Worm (Caenorhabditis elegans): Measurements from ENCODE around the gene math-5.

Gene math-5

DNA sequence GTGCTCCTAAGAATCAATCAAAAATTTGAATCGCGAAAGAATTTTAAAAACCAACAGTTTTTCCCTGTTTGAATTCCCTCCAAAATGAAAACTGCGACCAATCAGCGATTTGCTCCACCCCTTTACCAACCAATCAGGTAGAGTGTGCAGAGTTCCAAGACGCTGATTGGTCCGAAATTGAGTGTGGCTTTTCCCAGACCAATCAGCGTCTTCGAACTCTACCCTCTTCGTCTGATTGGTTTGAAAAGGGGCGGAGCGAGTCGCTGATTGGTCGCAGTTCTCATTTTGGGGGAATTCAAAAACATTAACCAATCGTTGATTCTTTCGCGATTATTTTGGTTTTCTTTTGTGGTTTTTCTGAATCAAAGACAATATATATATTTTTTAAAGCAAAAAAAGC is 38.1 kb downstream of the math-5 start:
- TF ChIP-seq elt-1 (tag; optimal IDR thresholded peaks at IDR 0.05; ENCODE audit: borderline replicate concordance, insufficient read depth) (no peak), unc-39 (tag; optimal IDR thresholded peaks at IDR 0.05) (no peak), ceh-39 (tag; optimal IDR thresholded peaks at IDR 0.05) (no peak), flh-1 (GFP tag; optimal IDR thresholded peaks at IDR 0.05) (no peak), lin-32 (GFP tag; optimal IDR thresholded peaks at IDR 0.05) (no peak), ces-1 (GFP tag; optimal IDR thresholded peaks at IDR 0.05) (no peak), ham-2 (GFP tag; optimal IDR thresholded peaks at IDR 0.05) (no peak), cnd-1 (tag; optimal IDR thresholded peaks at IDR 0.05) (no peak), ceh-43 (GFP tag; optimal IDR thresholded peaks at IDR 0.05) (no peak), drap-1 (GFP tag; optimal IDR thresholded peaks at IDR 0.05) (no peak), mep-1 (tag; optimal IDR thresholded peaks at IDR 0.05) (no peak), nhr-2 (tag; optimal IDR thresholded peaks at IDR 0.05) (no peak), ztf-11 (tag; optimal IDR thresholded peaks at IDR 0.05) (no peak), mab-5 (tag; optimal IDR thresholded peaks at IDR 0.05) (no peak), nhr-76 (tag; optimal IDR thresholded peaks at IDR 0.05) (no peak), sptf-1 (tag; optimal IDR thresholded peaks at IDR 0.05) (no peak), lsy-2 (tag; optimal IDR thresholded peaks at IDR 0.05) (no peak)

DNA sequence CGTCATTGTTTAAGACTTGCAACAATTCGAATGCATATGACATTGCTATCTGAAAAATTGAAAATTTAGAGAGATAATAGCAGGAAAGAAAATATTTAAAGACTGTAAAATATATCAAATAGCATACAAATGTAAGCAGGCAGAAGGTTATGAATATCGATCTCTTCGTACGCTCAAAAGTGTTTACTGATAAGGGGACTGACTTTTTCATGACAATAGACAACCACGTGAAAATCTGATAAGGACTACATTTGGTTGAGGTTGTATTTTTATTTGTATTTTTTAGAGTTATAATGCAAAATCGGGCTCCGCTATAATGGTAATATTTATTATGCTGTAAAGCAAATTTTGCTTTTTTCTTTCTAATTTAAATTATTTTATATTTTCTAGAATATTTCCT is 39.7 kb downstream of the math-5 start, which contains the start of the genes C52E2.5 and C52E2.4:
Gene C52E2.5 (minus strand): TSS at position 43 of the 400 bp plus-strand sequence.
Gene C52E2.4 (plus strand): TSS at position 252 of the 400 bp plus-strand sequence.
- TF ChIP-seq elt-1 (tag; optimal IDR thresholded peaks at IDR 0.05; ENCODE audit: borderline replicate concordance, insufficient read depth), result no peak
- TF ChIP-seq ceh-83 (GFP tag; optimal IDR thresholded peaks at IDR 0.05), result no peak
- no peak for TF ChIP-seq mab-5 (tag; optimal IDR thresholded peaks at IDR 0.05)

DNA sequence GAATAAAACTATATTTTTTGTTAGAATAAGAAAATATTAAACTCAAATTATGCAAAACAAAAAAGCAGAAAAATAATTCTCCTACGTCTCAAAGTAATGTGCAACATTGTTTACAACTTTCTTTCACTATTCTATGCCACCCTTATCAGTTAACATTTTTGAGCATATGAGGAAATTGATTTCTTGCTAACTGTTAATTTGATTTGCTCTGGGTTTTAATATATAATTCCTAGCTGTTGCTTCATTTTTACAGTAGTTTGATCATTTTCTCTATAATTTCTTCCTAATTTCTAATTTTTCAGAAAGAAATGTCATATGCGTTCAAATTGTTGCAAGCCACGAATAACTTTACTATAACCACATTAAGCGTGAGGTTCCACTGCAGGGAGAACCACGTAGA is 46.4 kb downstream of the math-5 start, which contains the start of gene T08E11.1:
Gene T08E11.1 (plus strand): TSS at position 301 of the 400 bp plus-strand sequence.
- TF ChIP-seq mab-5 (tag; optimal IDR thresholded peaks at IDR 0.05) (no peak), lsy-2 (tag; optimal IDR thresholded peaks at IDR 0.05) (no peak), bed-3 (GFP tag; optimal IDR thresholded peaks at IDR 0.05) (no peak)

DNA sequence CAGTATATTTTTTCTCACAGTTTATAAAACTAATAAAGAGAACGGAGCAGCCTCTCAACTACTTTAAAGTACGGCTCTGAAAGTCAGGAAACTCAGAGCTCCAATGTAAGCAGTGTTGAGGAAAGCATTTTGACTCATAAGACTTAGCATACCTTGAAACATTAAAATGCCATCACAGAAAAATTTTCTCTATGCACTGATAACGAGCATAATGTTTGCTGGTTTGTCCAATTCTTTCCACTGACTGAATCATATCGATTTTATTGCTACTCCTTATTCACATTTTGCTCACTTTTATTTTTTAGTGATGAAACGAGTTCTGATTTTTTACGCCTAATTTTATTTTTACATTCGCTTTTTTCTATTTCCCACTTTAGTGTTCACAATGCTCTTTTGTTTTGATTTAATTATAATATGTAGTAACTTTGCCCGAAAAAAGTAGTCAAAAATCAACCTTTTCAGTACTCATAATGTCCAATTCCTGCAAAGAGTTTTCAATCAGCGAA is 50.7 kb downstream of the math-5 start, which contains the start of gene math-39:
Gene math-39 (plus strand): TSS at position 456 of the 506 bp plus-strand sequence.
- TF ChIP-seq tbx-8 (GFP tag; optimal IDR thresholded peaks at IDR 0.05), result no peak
- no peak for TF ChIP-seq nhr-76 (tag; optimal IDR thresholded peaks at IDR 0.05)
- TF ChIP-seq hlh-1 (tag; optimal IDR thresholded peaks at IDR 0.05), result no peak
- no peak for TF ChIP-seq mep-1 (tag; optimal IDR thresholded peaks at IDR 0.05)

All from whole organism, mixed stage, embryonic.